Worm (Caenorhabditis elegans): Measurements from ENCODE around the gene mig-22.

DNA sequence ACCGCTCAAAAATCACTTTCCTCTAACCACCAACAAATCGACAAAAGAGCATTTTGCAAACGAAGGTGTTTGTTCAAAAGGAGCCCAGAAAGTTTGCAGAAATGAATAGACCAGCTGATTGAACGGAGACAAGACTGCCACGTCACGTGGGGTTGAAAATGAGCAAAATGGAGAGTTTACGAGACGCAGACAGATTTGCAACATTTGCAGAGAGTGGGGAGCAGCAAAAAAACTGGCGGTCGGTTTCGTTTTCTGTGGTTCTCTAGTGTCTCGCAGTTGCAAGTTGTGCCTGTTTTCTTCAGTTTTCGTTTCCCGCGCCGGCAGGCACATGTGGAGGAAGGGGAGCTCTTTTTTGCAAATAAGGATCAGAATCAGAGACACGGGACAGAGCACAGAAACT, 18.3 kb upstream of the mig-22 start:
- no peak for TF ChIP-seq ama-1 (optimal IDR thresholded peaks at IDR 0.05)
- no peak for TF ChIP-seq hmbx-1 (tag; optimal IDR thresholded peaks at IDR 0.05)
- no peak for TF ChIP-seq tbx-11 (GFP tag; IDR thresholded peaks at IDR 0.05)
- TF ChIP-seq ceh-36 (tag; optimal IDR thresholded peaks at IDR 0.05) = no peak
- no peak for TF ChIP-seq sea-1 (GFP tag; conservative IDR thresholded peaks at IDR 0.05)
